Worm (Caenorhabditis elegans) whole organism, L4 larva: ENCODE measurements around the gene grd-9.

Experiments used
- F44E2.7 ChIP-seq: fragments of 200-800 bp; sonication (Bioruptor generic); IDR thresholded peaks from 2 replicates; pipeline ENCODE4 v2.1.2; 2022; ENCODE audit warnings: missing genetic modification characterization, missing compliant biosample characterization
- ZK546.5 ChIP-seq, 2 experiments: sonication (generic microtip); optimal IDR thresholded peaks; 2 replicates each; lab custom pipeline; 2017; ENCODE audit warnings: missing biosample characterization in 2 of 2, missing genetic modification characterization in 2 of 2
- aha-1 ChIP-seq: fragments of 150-350 bp; peaks from one replicate; lab custom pipeline; 2014; ENCODE audit warnings: missing biosample characterization, missing genetic modification characterization
- ceh-28 ChIP-seq: fragments of 150-350 bp; optimal IDR thresholded peaks from 2 replicates; lab custom pipeline; 2014; ENCODE audit warnings: missing biosample characterization, missing genetic modification reagents, missing genetic modification characterization
- ceh-44 ChIP-seq: fragments of 200-800 bp; sonication (Bioruptor generic); IDR thresholded peaks from 2 replicates; pipeline ENCODE4 v1.3.6; 2022; ENCODE audit warnings: missing genetic modification reagents, missing genetic modification characterization, missing compliant biosample characterization
- ceh-82 ChIP-seq: sonication (generic microtip); optimal IDR thresholded peaks from 2 replicates; lab custom pipeline; 2017; ENCODE audit warnings: missing biosample characterization, missing genetic modification characterization
- ces-1 ChIP-seq: fragments of 150-350 bp; sonication (generic microtip); optimal IDR thresholded peaks from 4 replicates; lab custom pipeline; 2014; ENCODE audit warnings: missing biosample characterization, missing genetic modification reagents, missing genetic modification characterization
- dmd-6 ChIP-seq: fragments of 200-800 bp; sonication (Bioruptor generic); IDR thresholded peaks from 2 replicates; pipeline ENCODE4 v1.3.6; 2022; ENCODE audit warnings: missing genetic modification reagents, missing genetic modification characterization, missing compliant biosample characterization
- lsy-2 ChIP-seq, 2 experiments: fragments of 150-350 bp in 1 of 2; sonication (generic microtip) in 1 of 2; optimal IDR thresholded peaks; 2 replicates each; lab custom pipeline; 2014 to 2017; ENCODE audit warnings: missing biosample characterization in 2 of 2, missing genetic modification characterization in 2 of 2
- mdl-1 ChIP-seq, 2 experiments: fragments of 150-350 bp in 1 of 2; sonication (generic microtip) in 1 of 2; optimal IDR thresholded peaks; 2 replicates each; lab custom pipeline; 2014 to 2017; ENCODE audit warnings: missing biosample characterization in 2 of 2, missing genetic modification characterization in 2 of 2
- nhr-237 ChIP-seq: sonication (generic microtip); optimal IDR thresholded peaks from 2 replicates; lab custom pipeline; 2017; ENCODE audit warnings: missing biosample characterization, missing genetic modification characterization
- nhr-42 ChIP-seq: fragments of 200-800 bp; sonication (Bioruptor generic); IDR thresholded peaks from 2 replicates; pipeline ENCODE4 v1.3.6; 2022; ENCODE audit warnings: missing genetic modification characterization, missing compliant biosample characterization
- zfp-3 ChIP-seq: fragments of 200-800 bp; sonication (Bioruptor generic); conservative IDR thresholded peaks from 2 replicates; pipeline ENCODE4 v1.3.6; 2022; ENCODE audit warnings: missing genetic modification reagents, missing genetic modification characterization, missing compliant biosample characterization
- ztf-11 ChIP-seq: fragments of 150-350 bp; optimal IDR thresholded peaks from 2 replicates; lab custom pipeline; 2014; ENCODE audit warnings: missing biosample characterization, missing genetic modification characterization

DNA sequence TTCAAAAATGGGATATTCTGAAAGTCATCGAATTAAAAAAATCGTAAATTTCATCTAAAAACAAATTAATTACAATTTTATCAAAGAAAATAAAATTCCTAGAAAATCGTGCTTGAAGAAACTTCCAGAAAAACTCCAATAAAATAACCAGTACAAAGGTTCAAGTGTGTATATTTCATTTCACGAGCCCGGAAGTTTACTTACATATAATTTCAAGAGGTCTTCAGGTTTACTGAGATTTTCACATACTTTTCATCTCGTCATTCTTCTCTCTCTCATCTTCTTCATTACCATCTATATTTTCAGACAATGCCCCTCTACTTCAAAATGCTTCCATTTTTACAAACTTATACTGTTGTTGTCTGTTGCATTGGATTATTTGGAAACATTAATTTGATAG, 27.1 kb downstream of the grd-9 start, which contains the start of gene srsx-18:
- TF ChIP-seq ztf-11 (no peak), F44E2.7 (GFP tag; lab: Robert Waterston, UW) (no peak), ceh-44 (GFP tag; lab: Robert Waterston, UW) (no peak), nhr-42 (GFP tag; lab: Robert Waterston, UW) (no peak), aha-1 (tag; lab: Kevin White, UChicago) (no peak), dmd-6 (GFP tag; lab: Robert Waterston, UW) (no peak), nhr-237 (tag; lab: Kevin White, UChicago) (no peak), ceh-82 (no peak), ces-1 (GFP tag; lab: Kevin White, UChicago) (no peak), ceh-28 (no peak), zfp-3 (GFP tag; lab: Robert Waterston, UW) (no peak), mdl-1 (tag; optimal IDR thresholded peaks at IDR 0.05; lab: Kevin White, UChicago) (no peak), lsy-2 (tag; optimal IDR thresholded peaks at IDR 0.05; lab: Kevin White, UChicago) (no peak), ZK546.5 (tag; optimal IDR thresholded peaks at IDR 0.05; lab: Kevin White, UChicago) (no peak)
